Fruit fly (Drosophila melanogaster): ENCODE results near the gene Mesh1.

Mesh1 gene

DNA sequence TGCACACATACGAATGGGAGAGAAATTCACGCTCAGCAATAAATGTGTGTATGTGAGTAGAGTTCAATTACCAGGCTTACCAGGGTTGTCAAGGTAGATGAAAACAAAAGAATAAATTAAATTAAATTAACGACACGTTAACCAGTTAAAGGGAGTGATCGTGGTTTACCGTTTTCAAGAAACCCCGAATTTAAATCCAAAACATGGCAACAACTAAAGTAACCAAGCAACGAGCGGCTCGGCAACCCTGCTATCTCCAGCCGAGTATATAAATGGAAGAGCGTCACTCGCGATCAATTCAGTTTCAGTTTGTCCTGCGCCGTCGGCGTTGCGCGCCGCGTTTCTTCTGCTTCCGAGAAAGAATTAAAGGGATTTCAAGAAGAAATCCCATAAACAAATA is 11.9 kb upstream of the Mesh1 start (continued):
- peak; percentile 99 for TF ChIP-seq CG2875 (GFP tag; optimal IDR thresholded peaks at IDR 0.05)
- peak; percentile 98 for TF ChIP-seq CG6683 (GFP tag; optimal IDR thresholded peaks at IDR 0.05)
- TF ChIP-seq CG10543 (GFP tag; optimal IDR thresholded peaks at IDR 0.05) = peak; percentile 99
- TF ChIP-seq pum (GFP tag; optimal IDR thresholded peaks at IDR 0.05) = peak; percentile 99
- peak; percentile 89 for TF ChIP-seq CG2116 (GFP tag; optimal IDR thresholded peaks at IDR 0.05)
- TF ChIP-seq CG6765 (GFP tag; optimal IDR thresholded peaks at IDR 0.05) = peak; percentile 99
- TF ChIP-seq ttk (GFP tag; IDR thresholded peaks at IDR 0.05) = peak; percentile 99
- TF ChIP-seq CG17829 (tag; optimal IDR thresholded peaks at IDR 0.05) = peak; percentile 100
- peak; percentile 97 for TF ChIP-seq CG9876 (GFP tag; optimal IDR thresholded peaks at IDR 0.05)
- TF ChIP-seq CG6791 (GFP tag; IDR thresholded peaks at IDR 0.05; ENCODE audit: partially characterized antibody) = no peak; the same call in 1 of the 3 replicates
- TF ChIP-seq CG34224 (GFP tag; IDR thresholded peaks at IDR 0.05; ENCODE audit: partially characterized antibody) = peak; percentile 25; the same call in 1 of the 3 replicates
- no peak for TF ChIP-seq CG16813 (GFP tag; IDR thresholded peaks at IDR 0.05; ENCODE audit: partially characterized antibody)
- peak; percentile 98 for TF ChIP-seq Abd-B (GFP tag; optimal IDR thresholded peaks at IDR 0.05)
- TF ChIP-seq CHES-1-like (GFP tag; optimal IDR thresholded peaks at IDR 0.05) = peak; percentile 99
- peak; percentile 99 for TF ChIP-seq sob (GFP tag; IDR thresholded peaks at IDR 0.05)
- TF ChIP-seq ATbp (GFP tag; optimal IDR thresholded peaks at IDR 0.05) = peak; percentile 99
- peak; percentile 99 for TF ChIP-seq CG4820 (GFP tag; optimal IDR thresholded peaks at IDR 0.05)
- peak; percentile 75 for TF ChIP-seq Sry-β (GFP tag; optimal IDR thresholded peaks at IDR 0.05)
- peak; percentile 92 for TF ChIP-seq CG11560 (tag; IDR thresholded peaks at IDR 0.05)
- no peak for TF ChIP-seq hth (optimal IDR thresholded peaks at IDR 0.05)
- TF ChIP-seq tll (GFP tag; optimal IDR thresholded peaks at IDR 0.05) = peak in 1 of 2 experiments; percentile 89
- peak; percentile 99 to 100 for TF ChIP-seq bsh (GFP tag; optimal IDR thresholded peaks at IDR 0.05)
- peak; percentile 98 for TF ChIP-seq jing (GFP tag; optimal IDR thresholded peaks at IDR 0.05)
- TF ChIP-seq slbo (GFP tag; IDR thresholded peaks at IDR 0.05) = peak; percentile 99
- peak; percentile 99 for TF ChIP-seq CG10366 (GFP tag; IDR thresholded peaks at IDR 0.05)
- peak; percentile 99 for TF ChIP-seq CG8765 (GFP tag; IDR thresholded peaks at IDR 0.05)
- TF ChIP-seq Hr3 (GFP tag; optimal IDR thresholded peaks at IDR 0.05) = peak; percentile 99
- TF ChIP-seq ewg (GFP tag; optimal IDR thresholded peaks at IDR 0.05) = peak; percentile 97
- TF ChIP-seq stc (GFP tag; IDR thresholded peaks at IDR 0.05) = peak; percentile 99
- no peak for TF ChIP-seq CG2129 (GFP tag; IDR thresholded peaks at IDR 0.05; ENCODE audit: partially characterized antibody)
- peak; percentile 99 for TF ChIP-seq HLH54F (GFP tag; optimal IDR thresholded peaks at IDR 0.05)
- no peak for TF ChIP-seq sna (GFP tag; IDR thresholded peaks at IDR 0.05; ENCODE audit: partially characterized antibody)
- TF ChIP-seq CG13287 (GFP tag; IDR thresholded peaks at IDR 0.05; ENCODE audit: partially characterized antibody) = peak; percentile 31; the same call in 1 of the 2 replicates
- TF ChIP-seq bbx (GFP tag; IDR thresholded peaks at IDR 0.05; ENCODE audit: partially characterized antibody) = peak; percentile 45
- TF ChIP-seq Eip74EF (GFP tag; optimal IDR thresholded peaks at IDR 0.05) = peak in 1 of 2 experiments; percentile 99
- TF ChIP-seq CG9727 (GFP tag; optimal IDR thresholded peaks at IDR 0.05) = peak; percentile 100
- TF ChIP-seq D19B (GFP tag; optimal IDR thresholded peaks at IDR 0.05) = peak; percentile 96
- TF ChIP-seq psq (GFP tag; optimal IDR thresholded peaks at IDR 0.05) = peak; percentile 95
- TF ChIP-seq CG31224 (GFP tag; IDR thresholded peaks at IDR 0.05) = peak; percentile 96
- peak; percentile 99 for TF ChIP-seq sqz (GFP tag; optimal IDR thresholded peaks at IDR 0.05)
- TF ChIP-seq Ets97D (GFP tag; optimal IDR thresholded peaks at IDR 0.05) = peak; percentile 96
- peak; percentile 96 for TF ChIP-seq Poxn (GFP tag; IDR thresholded peaks at IDR 0.05)
- TF ChIP-seq E2f2 (GFP tag; IDR thresholded peaks at IDR 0.05) = peak; percentile 92
- peak; percentile 98 for TF ChIP-seq CG3407 (GFP tag; optimal IDR thresholded peaks at IDR 0.05)
- peak; percentile 98 for TF ChIP-seq MTF-1 (GFP tag; optimal IDR thresholded peaks at IDR 0.05; ENCODE audit: borderline replicate concordance)
- peak; percentile 99 for TF ChIP-seq Bteb2 (GFP tag; optimal IDR thresholded peaks at IDR 0.05)
- peak; percentile 99 for TF ChIP-seq CG3726 (GFP tag; IDR thresholded peaks at IDR 0.05)
- peak; percentile 39 to 41 for TF ChIP-seq Trl (optimal IDR thresholded peaks at IDR 0.05)
- TF ChIP-seq Trl (GFP tag; optimal IDR thresholded peaks at IDR 0.05) = peak; percentile 99
- peak; percentile 97 for TF ChIP-seq CkIIα-i1 (GFP tag; IDR thresholded peaks at IDR 0.05)
